Worm (Caenorhabditis elegans) whole organism, early embryonic: ENCODE results near the gene lin-46.

Experiments
- aly-1 ChIP-seq: sonication (generic microtip); optimal IDR thresholded peaks from 2 replicates; lab custom pipeline; 2016; ENCODE audit warnings: missing genetic modification characterization, missing compliant biosample characterization
- ama-1 ChIP-seq: fragments of 150-350 bp; optimal IDR thresholded peaks from 2 replicates; lab custom pipeline; 2014
- ets-7 ChIP-seq: sonication (generic microtip); optimal IDR thresholded peaks from 2 replicates; lab custom pipeline; 2016; ENCODE audit warnings: missing genotype, missing genetic modification characterization, missing compliant biosample characterization
- flt-1 ChIP-seq: fragments of 200-800 bp; sonication (Bioruptor generic); IDR thresholded peaks from 2 replicates; pipeline ENCODE4 v1.3.6; 2022; ENCODE audit warnings: missing genetic modification characterization, missing compliant biosample characterization
- tbx-37 ChIP-seq: fragments of 200-800 bp; sonication (Bioruptor generic); conservative IDR thresholded peaks from 2 replicates; pipeline ENCODE4 v1.3.6; 2022; ENCODE audit warnings: missing genetic modification reagents, missing genetic modification characterization, missing compliant biosample characterization

Gene lin-46

DNA sequence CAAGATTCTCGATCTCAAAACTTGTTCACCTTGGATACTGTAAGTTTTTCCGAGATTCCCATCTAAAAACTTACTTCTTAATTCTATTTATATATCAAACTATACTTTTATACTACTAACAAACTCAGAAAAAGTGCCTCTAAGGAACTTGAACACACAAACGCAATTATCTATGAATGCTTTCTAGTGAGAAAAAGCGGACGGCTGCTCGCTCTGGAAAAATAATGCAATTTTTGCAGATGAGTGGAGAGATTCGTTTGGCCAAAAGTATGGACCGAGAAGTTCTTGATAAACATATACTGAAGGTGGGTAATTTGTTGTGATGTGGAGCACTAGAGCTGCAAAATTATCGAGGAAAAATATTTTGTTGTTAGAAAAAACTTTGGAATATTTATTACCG, 51.4 kb downstream of the lin-46 start:
- TF ChIP-seq aly-1 (tag; lab: Kevin White, UChicago), result no peak
- TF ChIP-seq flt-1, result no peak
- no peak for TF ChIP-seq tbx-37 (GFP tag; lab: Robert Waterston, UW)
- TF ChIP-seq ama-1, result no peak
- no peak for TF ChIP-seq ets-7
